Worm (Caenorhabditis elegans): Measurements from ENCODE around the gene F34D10.8.

Gene F34D10.8

DNA sequence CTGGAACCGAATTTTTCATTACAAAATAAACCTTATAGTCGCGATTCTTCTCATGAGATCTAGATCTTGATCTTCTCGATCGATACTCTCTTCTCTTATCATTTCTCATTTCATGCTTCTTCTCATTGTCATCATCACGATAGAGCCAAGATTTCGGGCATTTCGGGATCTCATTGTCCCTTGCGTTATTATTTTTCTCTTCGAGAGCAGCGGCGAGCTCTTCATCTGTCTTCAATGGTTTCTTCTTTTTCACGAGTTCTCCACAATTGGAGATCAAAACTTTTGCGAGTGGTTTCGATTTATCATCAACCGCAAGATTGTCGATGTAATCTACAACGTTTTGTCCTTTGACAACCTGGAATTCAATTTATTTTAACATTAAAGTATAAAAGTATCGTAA, 32.2 kb upstream of the F34D10.8 start:
- TF ChIP-seq tbx-2 (tag; optimal IDR thresholded peaks at IDR 0.05) (no peak), lin-39 (tag; optimal IDR thresholded peaks at IDR 0.05) (no peak), snu-23 (GFP tag; optimal IDR thresholded peaks at IDR 0.05) (no peak)

DNA sequence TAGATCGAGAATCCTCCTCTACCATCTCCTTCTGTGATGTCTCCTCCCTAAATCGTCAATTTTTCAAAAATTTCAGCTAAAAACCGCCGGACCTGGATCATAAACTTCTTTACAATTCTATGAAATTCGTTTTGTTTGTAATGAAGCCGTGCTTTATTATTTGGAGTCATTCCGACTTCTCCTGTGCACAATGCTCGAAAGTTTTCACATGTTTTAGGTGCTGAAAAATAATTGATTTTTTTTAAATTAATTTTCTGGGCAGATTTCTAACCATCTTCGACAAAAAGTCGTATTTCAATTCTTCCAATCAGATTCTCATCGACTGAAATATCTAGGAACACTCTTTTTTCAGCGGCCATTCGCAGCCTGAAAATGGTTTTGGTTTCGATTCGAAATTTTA, 31.3 kb upstream of the F34D10.8 start, which contains the start of gene cyn-9:
cyn-9 (minus strand) TSS at position 366 of the 400 bp plus-strand sequence.
- TF ChIP-seq nhr-84 (tag; optimal IDR thresholded peaks at IDR 0.05) (no peak), lin-39 (tag; optimal IDR thresholded peaks at IDR 0.05) (no peak)

DNA sequence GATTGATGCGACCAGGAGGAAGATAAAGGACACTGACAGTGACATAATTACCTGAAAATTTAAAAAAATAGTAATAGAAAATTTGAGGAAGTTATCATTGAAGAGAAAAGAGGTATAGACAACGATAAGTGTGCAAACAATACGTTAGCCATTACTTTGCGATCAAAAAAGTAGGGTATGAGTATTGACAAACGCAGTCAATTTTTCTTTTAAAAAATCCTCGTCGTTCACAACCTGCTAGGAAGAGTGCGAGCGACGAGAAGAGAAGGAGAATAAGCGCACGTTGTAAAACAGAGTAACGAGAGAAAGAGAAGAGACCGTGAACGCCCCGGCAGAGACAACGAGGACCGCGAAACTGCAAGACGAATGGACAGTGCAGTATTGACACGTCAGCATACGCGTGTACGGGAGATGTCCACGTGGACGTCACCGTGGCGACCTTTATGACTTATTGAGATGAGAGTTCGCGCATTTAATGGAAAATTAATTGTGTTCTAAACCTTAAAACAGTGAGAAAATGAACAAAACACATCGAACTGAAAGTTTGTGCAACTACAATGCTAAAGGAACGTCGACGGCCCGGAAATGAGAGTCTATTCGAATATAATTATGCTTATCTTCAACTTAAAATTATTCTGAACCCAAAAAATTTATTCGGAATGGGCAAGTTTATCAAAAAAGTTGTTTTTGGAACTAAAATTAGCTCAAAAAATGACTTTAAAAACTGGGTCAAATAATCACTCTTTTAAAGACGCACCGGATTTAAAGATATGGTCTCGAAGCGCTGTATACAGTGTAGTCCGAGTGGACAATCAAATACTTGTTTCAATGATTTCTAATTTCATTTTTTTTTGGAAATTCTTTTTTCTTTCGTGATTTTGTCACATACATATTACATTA, 28.9 kb upstream of the F34D10.8 start, which contains the start of the genes pdi-1 and C14B1.2:
pdi-1 (minus strand) TSS at position 51 of the 900 bp plus-strand sequence.
C14B1.2 (plus strand) TSS at position 850 of the 900 bp plus-strand sequence.
- TF ChIP-seq unc-86 (tag; optimal IDR thresholded peaks at IDR 0.05) (no peak), mdl-1 (tag; optimal IDR thresholded peaks at IDR 0.05) (peak in 1 of 2 experiments; percentile 70), nhr-77 (tag; optimal IDR thresholded peaks at IDR 0.05) (peak; percentile 15), lsy-2 (tag; optimal IDR thresholded peaks at IDR 0.05) (peak in 1 of 2 experiments; percentile 25), ceh-90 (tag; optimal IDR thresholded peaks at IDR 0.05) (no peak), lin-35 (GFP tag; optimal IDR thresholded peaks at IDR 0.05) (peak; percentile 17 to 31), nhr-11 (tag; optimal IDR thresholded peaks at IDR 0.05) (no peak), xbp-1 (tag; optimal IDR thresholded peaks at IDR 0.05) (peak; percentile 98), lin-15B (tag; optimal IDR thresholded peaks at IDR 0.05) (no peak), unc-62 (GFP tag; optimal IDR thresholded peaks at IDR 0.05) (no peak), tbx-2 (tag; optimal IDR thresholded peaks at IDR 0.05) (peak; percentile 23), lin-14 (GFP tag; optimal IDR thresholded peaks at IDR 0.05) (peak; percentile 90), nhr-71 (tag; optimal IDR thresholded peaks at IDR 0.05) (peak; percentile 55), dsc-1 (tag; optimal IDR thresholded peaks at IDR 0.05) (no peak), rnt-1 (tag; optimal IDR thresholded peaks at IDR 0.05) (peak; percentile 9), egl-27 (tag; optimal IDR thresholded peaks at IDR 0.05) (no peak), mep-1 (tag; optimal IDR thresholded peaks at IDR 0.05) (peak; percentile 47), elt-3 (tag; optimal IDR thresholded peaks at IDR 0.05) (peak in 1 of 6 experiments; percentile 22), efl-1 (optimal IDR thresholded peaks at IDR 0.05) (peak; percentile 2 to 31), efl-1 (GFP tag; optimal IDR thresholded peaks at IDR 0.05 in 1 of 2) (peak in 1 of 2 experiments; percentile 33), blmp-1 (tag; optimal IDR thresholded peaks at IDR 0.05) (peak; percentile 20), nhr-19 (GFP tag; conservative IDR thresholded peaks at IDR 0.05) (0 out of 2 replicates have a peak, but pooled peaks have one; percentile 10), ceh-63 (GFP tag; optimal IDR thresholded peaks at IDR 0.05) (no peak), swsn-7 (tag; optimal IDR thresholded peaks at IDR 0.05) (peak; percentile 14), snu-23 (GFP tag; optimal IDR thresholded peaks at IDR 0.05) (peak; percentile 47), dpl-1 (GFP tag; optimal IDR thresholded peaks at IDR 0.05) (peak in 2 of 3 experiments; percentile 3 to 10), tlp-1 (tag; optimal IDR thresholded peaks at IDR 0.05) (no peak)

DNA sequence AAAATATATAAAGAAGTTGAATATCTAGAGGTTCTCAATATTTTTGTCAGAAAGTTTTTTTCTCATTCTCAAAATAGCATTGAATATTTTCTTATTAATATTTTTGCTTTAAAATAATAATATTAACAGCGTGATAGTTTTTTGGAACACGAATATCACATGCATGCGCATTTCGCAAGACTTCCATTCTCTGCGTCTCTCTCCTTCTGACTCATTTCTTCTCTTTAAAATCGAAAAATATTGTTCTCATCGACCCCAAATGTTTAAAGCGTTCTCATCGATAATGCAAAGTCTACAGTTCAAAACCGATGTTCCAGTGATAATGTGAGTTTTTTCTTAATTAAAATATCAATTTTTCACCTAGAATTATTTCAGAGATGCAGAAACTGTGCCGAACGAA, 27.2 kb upstream of the F34D10.8 start, which contains the start of gene C14B1.3:
C14B1.3 (plus strand) TSS at position 168 of the 400 bp plus-strand sequence.
- TF ChIP-seq grh-1 (GFP tag; IDR thresholded peaks at IDR 0.05) (no peak), jun-1 (tag; optimal IDR thresholded peaks at IDR 0.05) (peak; percentile 17), nhr-19 (GFP tag; conservative IDR thresholded peaks at IDR 0.05) (no peak), nhr-237 (tag; optimal IDR thresholded peaks at IDR 0.05) (no peak), nhr-84 (tag; optimal IDR thresholded peaks at IDR 0.05) (no peak), hlh-4 (tag; optimal IDR thresholded peaks at IDR 0.05) (no peak), dsc-1 (tag; optimal IDR thresholded peaks at IDR 0.05) (no peak), mef-2 (tag; optimal IDR thresholded peaks at IDR 0.05) (no peak), dpl-1 (GFP tag; optimal IDR thresholded peaks at IDR 0.05) (peak in 1 of 3 experiments; percentile 28), egl-13 (tag; optimal IDR thresholded peaks at IDR 0.05) (no peak), unc-30 (tag; optimal IDR thresholded peaks at IDR 0.05) (no peak), sptf-1 (tag; optimal IDR thresholded peaks at IDR 0.05) (no peak), nhr-28 (tag; optimal IDR thresholded peaks at IDR 0.05) (no peak), pag-3 (tag; optimal IDR thresholded peaks at IDR 0.05; ENCODE audit: borderline replicate concordance, insufficient read depth) (no peak), nhr-47 (tag; optimal IDR thresholded peaks at IDR 0.05) (no peak), nhr-77 (tag; optimal IDR thresholded peaks at IDR 0.05) (no peak), lin-35 (GFP tag; optimal IDR thresholded peaks at IDR 0.05) (peak; percentile 15 to 56), Y116A8C.19 (tag; optimal IDR thresholded peaks at IDR 0.05; ENCODE audit: borderline replicate concordance) (no peak), zip-4 (GFP tag; optimal IDR thresholded peaks at IDR 0.05) (peak; percentile 30), C04F5.9 (tag; optimal IDR thresholded peaks at IDR 0.05) (no peak), fkh-10 (GFP tag; optimal IDR thresholded peaks at IDR 0.05) (no peak), elt-3 (tag; optimal IDR thresholded peaks at IDR 0.05) (peak in 1 of 6 experiments; percentile 21), C34B4.2 (tag; optimal IDR thresholded peaks at IDR 0.05) (no peak)
